Fruit fly (Drosophila melanogaster) whole organism, embryonic: ENCODE results near the gene CG11768.
A peak's percentile ranks its signal among the peaks of the same experiment; 100 is the strongest.

Experiments used
- Bgb ChIP-seq: fragments of 200-800 bp; sonication (Bioruptor generic); IDR thresholded peaks from 2 replicates; pipeline ENCODE4 v1.3.6; 2022; ENCODE audit warnings: missing biosample characterization, missing genetic modification characterization; ENCODE audit not compliant: partially characterized antibody
- C15 ChIP-seq: fragments of 200-800 bp; sonication (Bioruptor generic); IDR thresholded peaks from 3 replicates; pipeline ENCODE4 v1.3.6; 2022; ENCODE audit warnings: missing biosample characterization, missing genetic modification characterization
- CG10147 ChIP-seq: fragments of 200-800 bp; sonication (Bioruptor generic); optimal IDR thresholded peaks from 2 replicates; lab custom pipeline; 2019; ENCODE audit warnings: missing biosample characterization, mild to moderate bottlenecking, missing genetic modification characterization, moderate library complexity
- CG10366 ChIP-seq: fragments of 200-800 bp; sonication (Bioruptor generic); IDR thresholded peaks from 2 replicates; pipeline ENCODE4 v1.3.6; 2022; ENCODE audit warnings: missing biosample characterization, missing genetic modification characterization
- CG11093 ChIP-seq: fragments of 200-800 bp; sonication (Bioruptor generic); IDR thresholded peaks from 3 replicates; pipeline ENCODE4 v1.3.6; 2022; ENCODE audit warnings: missing biosample characterization, missing genetic modification characterization
- CG12391 ChIP-seq: fragments of 200-800 bp; sonication (Bioruptor generic); optimal IDR thresholded peaks from 3 replicates; lab custom pipeline; 2018; ENCODE audit warnings: missing biosample characterization, mild to moderate bottlenecking, missing genetic modification characterization, moderate library complexity
- CG12659 ChIP-seq: fragments of 200-800 bp; sonication (Bioruptor generic); optimal IDR thresholded peaks from 3 replicates; lab custom pipeline; 2017; ENCODE audit warnings: mild to moderate bottlenecking, missing biosample characterization, missing genetic modification reagents, missing genetic modification characterization
- CG14710 ChIP-seq: fragments of 200-800 bp; sonication (Bioruptor generic); optimal IDR thresholded peaks from 3 replicates; lab custom pipeline; 2019; ENCODE audit warnings: missing biosample characterization, mild to moderate bottlenecking, missing genetic modification characterization, moderate library complexity
- CG15269 ChIP-seq: fragments of 200-800 bp; sonication (Bioruptor generic); optimal IDR thresholded peaks from 2 replicates; lab custom pipeline; 2018; ENCODE audit warnings: missing biosample characterization, mild to moderate bottlenecking, missing genetic modification characterization, moderate library complexity
- CG15479 ChIP-seq: fragments of 200-800 bp; sonication (Bioruptor generic); optimal IDR thresholded peaks from 3 replicates; lab custom pipeline; 2019; ENCODE audit warnings: missing biosample characterization, mild to moderate bottlenecking, missing genetic modification characterization, moderate library complexity
- CG1602 ChIP-seq: fragments of 200-800 bp; sonication (Bioruptor generic); optimal IDR thresholded peaks from 3 replicates; lab custom pipeline; 2016; ENCODE audit warnings: missing biosample characterization, missing genetic modification characterization
- CG17328 ChIP-seq: fragments of 200-800 bp; sonication (Bioruptor generic); IDR thresholded peaks from 2 replicates; pipeline ENCODE4 v1.3.6; 2022; ENCODE audit warnings: missing biosample characterization, missing genetic modification characterization
- CG17829 ChIP-seq: fragments of 200-800 bp; optimal IDR thresholded peaks from 2 replicates; lab custom pipeline; 2019; ENCODE audit warnings: missing biosample characterization, mild to moderate bottlenecking, missing genetic modification characterization, moderate library complexity
- CG1792 ChIP-seq: fragments of 200-800 bp; sonication (Bioruptor generic); optimal IDR thresholded peaks from 2 replicates; lab custom pipeline; 2016; ENCODE audit warnings: missing biosample characterization, missing genetic modification characterization
- CG7357 ChIP-seq: fragments of 200-800 bp; sonication (Bioruptor generic); IDR thresholded peaks from 3 replicates; pipeline ENCODE4 v1.3.6; 2022; ENCODE audit warnings: missing biosample characterization, missing genetic modification characterization
- CG8478 ChIP-seq: fragments of >200 bp; optimal IDR thresholded peaks from 2 replicates; lab custom pipeline; 2018
- Dip2 ChIP-seq: fragments of 200-800 bp; sonication (Bioruptor generic); IDR thresholded peaks from 2 replicates; pipeline ENCODE4 v1.3.6; 2022; ENCODE audit warnings: missing biosample characterization, missing genetic modification characterization
- Hand ChIP-seq: fragments of 200-800 bp; sonication (Bioruptor generic); optimal IDR thresholded peaks from 2 replicates; lab custom pipeline; 2017; ENCODE audit warnings: mild to moderate bottlenecking, missing biosample characterization, missing genetic modification reagents, missing genetic modification characterization
- Hey ChIP-seq: fragments of 200-800 bp; sonication (Bioruptor generic); optimal IDR thresholded peaks from 3 replicates; lab custom pipeline; 2018; ENCODE audit warnings: missing biosample characterization, mild to moderate bottlenecking, missing genetic modification characterization
- HmgZ ChIP-seq: fragments of 200-800 bp; sonication (Bioruptor generic); optimal IDR thresholded peaks from 2 replicates; lab custom pipeline; 2018; ENCODE audit warnings: missing biosample characterization, mild to moderate bottlenecking, missing genetic modification characterization
- Jarid2 ChIP-seq: fragments of 200-800 bp; sonication (Bioruptor generic); optimal IDR thresholded peaks from 3 replicates; lab custom pipeline; 2017; ENCODE audit warnings: mild to moderate bottlenecking, missing biosample characterization, missing genetic modification reagents, missing genetic modification characterization
- Lhr ChIP-seq: fragments of 200-800 bp; sonication (Bioruptor generic); optimal IDR thresholded peaks from 3 replicates; lab custom pipeline; 2017; ENCODE audit warnings: mild to moderate bottlenecking, missing biosample characterization, missing genetic modification reagents, missing genetic modification characterization
- Max ChIP-seq: fragments of 200-800 bp; sonication (Bioruptor generic); optimal IDR thresholded peaks from 2 replicates; lab custom pipeline; 2016; ENCODE audit warnings: missing biosample characterization, mild to moderate bottlenecking, missing genetic modification characterization
- Mrtf ChIP-seq: fragments of 200-800 bp; sonication (Bioruptor generic); IDR thresholded peaks from 3 replicates; pipeline ENCODE4 v1.3.6; 2022; ENCODE audit warnings: missing biosample characterization, missing genetic modification characterization
- Nf-YA ChIP-seq: fragments of 200-800 bp; sonication (Bioruptor generic); IDR thresholded peaks from 2 replicates; pipeline ENCODE4 v1.3.6; 2022; ENCODE audit warnings: missing biosample characterization, missing genetic modification characterization
- Pdp1 ChIP-seq, 2 experiments: fragments of 200-800 bp; sonication (Bioruptor generic); optimal IDR thresholded peaks; 3 replicates each; lab custom pipeline; 2016; ENCODE audit warnings: missing biosample characterization in 2 of 2, missing genetic modification characterization in 2 of 2, mild to moderate bottlenecking in 1 of 2, moderate library complexity in 1 of 2
- Ravus ChIP-seq: fragments of 200-800 bp; sonication (Bioruptor generic); IDR thresholded peaks from 2 replicates; pipeline ENCODE4 v1.3.6; 2022; ENCODE audit warnings: missing biosample characterization, missing genetic modification characterization
- Rx ChIP-seq: fragments of 200-800 bp; sonication (Bioruptor generic); IDR thresholded peaks from 2 replicates; pipeline ENCODE4 v1.3.6; 2022; ENCODE audit warnings: missing biosample characterization, missing genetic modification characterization
- Sin3A ChIP-seq: fragments of >200 bp; optimal IDR thresholded peaks from 2 replicates; lab custom pipeline; 2018
- Vsx1 ChIP-seq: fragments of 200-800 bp; sonication (Bioruptor generic); optimal IDR thresholded peaks from 2 replicates; lab custom pipeline; 2017; ENCODE audit warnings: missing biosample characterization, mild to moderate bottlenecking, missing genetic modification characterization, missing genetic modification reagents
- Xrp1 ChIP-seq: fragments of 200-800 bp; sonication (Bioruptor generic); IDR thresholded peaks from 2 replicates; pipeline ENCODE4 v1.3.6; 2022; ENCODE audit warnings: missing biosample characterization, missing genetic modification characterization
- bbx ChIP-seq: fragments of 200-800 bp; sonication (Bioruptor generic); IDR thresholded peaks from 2 replicates; pipeline ENCODE4 v1.3.6; 2022; ENCODE audit warnings: missing biosample characterization, missing genetic modification characterization; ENCODE audit not compliant: partially characterized antibody
- cg ChIP-seq: fragments of 200-800 bp; sonication (Bioruptor generic); optimal IDR thresholded peaks from 3 replicates; lab custom pipeline; 2019; ENCODE audit warnings: missing biosample characterization, mild to moderate bottlenecking, missing genetic modification characterization, moderate library complexity
- ci ChIP-seq: fragments of 200-800 bp; sonication (Bioruptor generic); IDR thresholded peaks from 3 replicates; pipeline ENCODE4 v1.3.6; 2022; ENCODE audit warnings: missing biosample characterization, missing genetic modification characterization
- croc ChIP-seq: fragments of 200-800 bp; sonication (Bioruptor generic); conservative IDR thresholded peaks from 3 replicates; pipeline ENCODE4 v1.3.6; 2022; ENCODE audit warnings: missing biosample characterization, missing genetic modification characterization
- dpn ChIP-seq, 2 experiments: fragments of 200-800 bp; sonication (Bioruptor generic); optimal IDR thresholded peaks; 3 replicates each; lab custom pipeline; 2016; ENCODE audit warnings: missing biosample characterization in 2 of 2, missing genetic modification characterization in 2 of 2
- eve ChIP-seq, 2 experiments: fragments of >200 bp; optimal IDR thresholded peaks; 2 replicates each; lab custom pipeline; 2017; ENCODE audit warnings: missing biosample characterization in 2 of 2, missing genetic modification characterization in 2 of 2
- ewg ChIP-seq: fragments of 200-800 bp; sonication (Bioruptor generic); optimal IDR thresholded peaks from 3 replicates; lab custom pipeline; 2017; ENCODE audit warnings: mild to moderate bottlenecking, missing biosample characterization, missing genetic modification reagents, missing genetic modification characterization
- exex ChIP-seq: fragments of 200-800 bp; sonication (Bioruptor generic); optimal IDR thresholded peaks from 4 replicates; lab custom pipeline; 2018; ENCODE audit warnings: missing biosample characterization, mild to moderate bottlenecking, missing genetic modification characterization, moderate library complexity
- fd96Cb ChIP-seq: fragments of 200-800 bp; sonication (Bioruptor generic); optimal IDR thresholded peaks from 2 replicates; lab custom pipeline; 2018; ENCODE audit warnings: missing biosample characterization, mild to moderate bottlenecking, missing genetic modification characterization, moderate library complexity
- fu2 ChIP-seq: fragments of 200-800 bp; sonication (Bioruptor generic); optimal IDR thresholded peaks from 2 replicates; lab custom pipeline; 2016; ENCODE audit warnings: missing biosample characterization, missing genetic modification characterization
- gsb-n ChIP-seq: fragments of 200-800 bp; sonication (Bioruptor generic); optimal IDR thresholded peaks from 3 replicates; lab custom pipeline; 2018; ENCODE audit warnings: missing biosample characterization, mild to moderate bottlenecking, missing genetic modification characterization
- jigr1 ChIP-seq: fragments of 200-800 bp; sonication (Bioruptor generic); IDR thresholded peaks from 3 replicates; pipeline ENCODE4 v1.3.6; 2022; ENCODE audit warnings: missing biosample characterization, missing genetic modification characterization
- mld ChIP-seq: fragments of 200-800 bp; sonication (Bioruptor generic); IDR thresholded peaks from 3 replicates; pipeline ENCODE4 v1.3.6; 2022; ENCODE audit warnings: missing biosample characterization, missing genetic modification characterization; ENCODE audit not compliant: partially characterized antibody
- otp ChIP-seq: fragments of 200-800 bp; sonication (Bioruptor generic); IDR thresholded peaks from 3 replicates; pipeline ENCODE4, ENCODE4 v1.3.6; 2022; ENCODE audit warnings: missing biosample characterization, missing genetic modification characterization
- ranshi ChIP-seq: fragments of 200-800 bp; sonication (Bioruptor generic); IDR thresholded peaks from 2 replicates; pipeline ENCODE4 v1.3.6; 2022; ENCODE audit warnings: missing biosample characterization, missing genetic modification characterization
- sisA ChIP-seq: fragments of 200-800 bp; sonication (Bioruptor generic); IDR thresholded peaks from 2 replicates; pipeline ENCODE4 v1.3.6; 2022; ENCODE audit warnings: missing biosample characterization, missing genetic modification characterization
- sob ChIP-seq: fragments of 200-800 bp; sonication (Bioruptor generic); IDR thresholded peaks from 2 replicates; pipeline ENCODE4 v1.3.6; 2022; ENCODE audit warnings: missing biosample characterization, missing genetic modification characterization
- tin ChIP-seq: fragments of 200-800 bp; sonication (Bioruptor generic); optimal IDR thresholded peaks from 3 replicates; lab custom pipeline; 2016; ENCODE audit warnings: missing biosample characterization, missing genetic modification characterization
- z ChIP-seq: fragments of 200-800 bp; sonication (Bioruptor generic); IDR thresholded peaks from 3 replicates; pipeline ENCODE4 v1.3.6; 2022; ENCODE audit warnings: missing biosample characterization, missing genetic modification characterization
- zf30C ChIP-seq: fragments of 200-800 bp; sonication (Bioruptor generic); optimal IDR thresholded peaks from 3 replicates; lab custom pipeline; 2018; ENCODE audit warnings: missing biosample characterization, mild to moderate bottlenecking, missing genetic modification characterization

Gene CG11768

dm6 chr3R:8808518-8808921 is 40.5 kb upstream of the CG11768 start (continued):
- peak; percentile 76 for TF ChIP-seq fd96Cb (tag; lab: Kevin White, UChicago)
- TF ChIP-seq tin (GFP tag; lab: Kevin White, UChicago), result peak; percentile 66
- TF ChIP-seq CG1602, result peak; percentile 87
- no peak for TF ChIP-seq Mrtf (GFP tag; lab: Robert Waterston, UW)
- TF ChIP-seq zf30C (GFP tag; lab: Kevin White, UChicago), result peak; percentile 100
- TF ChIP-seq Bgb (GFP tag; lab: Robert Waterston, UW), result no peak
- TF ChIP-seq CG7357 (GFP tag; lab: Robert Waterston, UW), result peak; percentile 57; the same call in 1 of the 3 replicates
- peak; percentile 57; the same call in 1 of the 3 replicates for TF ChIP-seq otp (GFP tag; lab: Robert Waterston, UW)
- TF ChIP-seq croc (GFP tag; lab: Robert Waterston, UW), result peak; percentile 63
- TF ChIP-seq Xrp1 (GFP tag; lab: Robert Waterston, UW), result peak; percentile 87
- TF ChIP-seq CG17328 (GFP tag; lab: Robert Waterston, UW), result peak; percentile 61
- TF ChIP-seq sob (GFP tag; lab: Robert Waterston, UW), result no peak
- no peak for TF ChIP-seq CG8478 (lab: Kevin White, UChicago)
- no peak for TF ChIP-seq mld (GFP tag; lab: Robert Waterston, UW)
- no peak for TF ChIP-seq bbx (GFP tag; lab: Robert Waterston, UW)
- TF ChIP-seq eve (GFP tag; optimal IDR thresholded peaks at IDR 0.05; lab: Kevin White, UChicago), result peak in 1 of 2 experiments; percentile 71
- no peak for TF ChIP-seq exex (tag; lab: Kevin White, UChicago)
- peak; percentile 85 for TF ChIP-seq gsb-n
- no peak for TF ChIP-seq CG10366 (GFP tag; lab: Robert Waterston, UW)
- peak; percentile 81 for TF ChIP-seq CG15479 (GFP tag; lab: Kevin White, UChicago)
- TF ChIP-seq Nf-YA, result no peak
- TF ChIP-seq cg (GFP tag; lab: Kevin White, UChicago), result no peak
- TF ChIP-seq fu2 (GFP tag; lab: Kevin White, UChicago), result no peak
- TF ChIP-seq CG15269 (tag; lab: Kevin White, UChicago), result peak; percentile 34
- TF ChIP-seq CG17829 (tag; lab: Kevin White, UChicago), result peak; percentile 94
- peak; percentile 32; the same call in 1 of the 2 replicates for TF ChIP-seq sisA (GFP tag; lab: Robert Waterston, UW)
- peak; percentile 66 for TF ChIP-seq Max (GFP tag; lab: Kevin White, UChicago)
- peak; percentile 32 for TF ChIP-seq CG12659 (GFP tag; lab: Kevin White, UChicago)
- TF ChIP-seq Ravus (GFP tag; lab: Robert Waterston, UW), result no peak
- peak; percentile 39 for TF ChIP-seq ewg (GFP tag; lab: Kevin White, UChicago)
- TF ChIP-seq HmgZ (tag; lab: Kevin White, UChicago), result no peak
- TF ChIP-seq CG12391, result peak; percentile 90
- TF ChIP-seq z (GFP tag; lab: Robert Waterston, UW), result no peak
- TF ChIP-seq Vsx1 (GFP tag; lab: Kevin White, UChicago), result peak; percentile 37
- no peak for TF ChIP-seq CG10147 (GFP tag; lab: Kevin White, UChicago)
- TF ChIP-seq Hand (GFP tag; lab: Kevin White, UChicago), result no peak
- TF ChIP-seq C15 (GFP tag; lab: Robert Waterston, UW), result no peak
- TF ChIP-seq ci (GFP tag; lab: Robert Waterston, UW), result 0 out of 3 replicates have a peak, but pooled peaks have one; percentile 17
- no peak for TF ChIP-seq Hey
- TF ChIP-seq Dip2 (GFP tag; lab: Robert Waterston, UW), result no peak
- peak; percentile 95 for TF ChIP-seq CG14710 (tag; lab: Kevin White, UChicago)
- no peak for TF ChIP-seq jigr1 (GFP tag; lab: Robert Waterston, UW)
- 0 out of 2 replicates have a peak, but pooled peaks have one; percentile 6 for TF ChIP-seq ranshi (GFP tag; lab: Robert Waterston, UW)
- TF ChIP-seq CG1792, result no peak
- TF ChIP-seq Jarid2, result no peak
- peak; percentile 48 to 56 for TF ChIP-seq dpn (GFP tag; optimal IDR thresholded peaks at IDR 0.05; lab: Kevin White, UChicago)
- TF ChIP-seq CG11093 (GFP tag; lab: Robert Waterston, UW), result 0 out of 3 replicates have a peak, but pooled peaks have one; percentile 23
- TF ChIP-seq Rx, result no peak
- no peak for TF ChIP-seq Sin3A (lab: Kevin White, UChicago)
- TF ChIP-seq Pdp1 (GFP tag; optimal IDR thresholded peaks at IDR 0.05; lab: Kevin White, UChicago), result peak; percentile 36 to 57
- peak; percentile 44 for TF ChIP-seq Lhr (GFP tag; lab: Kevin White, UChicago)
